Fruit fly (Drosophila melanogaster) whole organism, embryonic: Measurements from ENCODE around the gene CG5815.
A peak's percentile ranks its signal among the peaks of the same experiment; 100 is the strongest.

Experiments
- Abd-B ChIP-seq: fragments of 200-800 bp; sonication (Bioruptor generic); optimal IDR thresholded peaks from 2 replicates; lab custom pipeline; 2018; ENCODE audit warnings: missing biosample characterization, mild to moderate bottlenecking, missing genetic modification characterization, moderate library complexity
- B-H1 ChIP-seq: fragments of 200-800 bp; sonication (Bioruptor generic); IDR thresholded peaks from 3 replicates; pipeline ENCODE4 v1.3.6; 2022; ENCODE audit warnings: missing biosample characterization, missing genetic modification characterization
- CG1024 ChIP-seq: fragments of 200-800 bp; sonication (Bioruptor generic); IDR thresholded peaks from 2 replicates; pipeline ENCODE4 v1.3.6; 2022; ENCODE audit warnings: missing biosample characterization, missing genetic modification characterization
- CG10959 ChIP-seq: fragments of 200-800 bp; sonication (Bioruptor generic); IDR thresholded peaks from 2 replicates; pipeline ENCODE4 v1.3.6; 2022; ENCODE audit warnings: missing biosample characterization, missing genetic modification characterization
- CG11456 ChIP-seq: fragments of 200-800 bp; sonication (Bioruptor generic); IDR thresholded peaks from 3 replicates; pipeline ENCODE4 v1.3.6; 2022; ENCODE audit warnings: missing biosample characterization, missing genetic modification characterization
- CG12104 ChIP-seq: fragments of 200-800 bp; sonication (Bioruptor generic); optimal IDR thresholded peaks from 3 replicates; lab custom pipeline; 2016; ENCODE audit warnings: missing biosample characterization, missing genetic modification characterization
- CG13287 ChIP-seq: fragments of 200-800 bp; sonication (Bioruptor generic); IDR thresholded peaks from 2 replicates; pipeline ENCODE4 v1.3.6; 2022; ENCODE audit warnings: missing biosample characterization, missing genetic modification characterization; ENCODE audit not compliant: partially characterized antibody
- CG13624 ChIP-seq: fragments of 200-800 bp; sonication (Bioruptor generic); optimal IDR thresholded peaks from 2 replicates; lab custom pipeline; 2016; ENCODE audit warnings: missing biosample characterization, missing genetic modification characterization
- CG14710 ChIP-seq: fragments of 200-800 bp; sonication (Bioruptor generic); optimal IDR thresholded peaks from 3 replicates; lab custom pipeline; 2019; ENCODE audit warnings: missing biosample characterization, mild to moderate bottlenecking, missing genetic modification characterization, moderate library complexity
- CG14860 ChIP-seq: fragments of 200-800 bp; sonication (Bioruptor generic); IDR thresholded peaks from 3 replicates; pipeline ENCODE4 v1.3.6; 2022; ENCODE audit warnings: missing biosample characterization, missing genetic modification characterization; ENCODE audit not compliant: partially characterized antibody
- CG15601 ChIP-seq: fragments of 200-800 bp; sonication (Bioruptor generic); optimal IDR thresholded peaks from 3 replicates; lab custom pipeline; 2019; ENCODE audit warnings: missing biosample characterization, mild to moderate bottlenecking, missing genetic modification characterization, moderate library complexity
- CG1832 ChIP-seq: fragments of 200-800 bp; sonication (Bioruptor generic); optimal IDR thresholded peaks from 2 replicates; lab custom pipeline; 2017; ENCODE audit warnings: missing biosample characterization, mild to moderate bottlenecking, missing genetic modification characterization, inconsistent platforms
- CG2889 ChIP-seq: fragments of 200-800 bp; sonication (Bioruptor generic); IDR thresholded peaks from 3 replicates; pipeline ENCODE4 v1.3.6; 2022; ENCODE audit warnings: missing biosample characterization, missing genetic modification characterization
- CG42726 ChIP-seq: fragments of 200-800 bp; sonication (Bioruptor generic); IDR thresholded peaks from 2 replicates; pipeline ENCODE4 v1.3.6; 2022; ENCODE audit warnings: missing biosample characterization, missing genetic modification characterization; ENCODE audit not compliant: partially characterized antibody
- CG4404 ChIP-seq: fragments of 200-800 bp; sonication (Bioruptor generic); IDR thresholded peaks from 2 replicates; pipeline ENCODE4 v1.3.6; 2022; ENCODE audit warnings: missing biosample characterization, missing genetic modification characterization
- CG6254 ChIP-seq: fragments of 200-800 bp; sonication (Bioruptor generic); optimal IDR thresholded peaks from 3 replicates; lab custom pipeline; 2017; ENCODE audit warnings: mild to moderate bottlenecking, missing biosample characterization, missing genetic modification reagents, missing genetic modification characterization
- CG6654 ChIP-seq: fragments of 200-800 bp; sonication (Bioruptor generic); optimal IDR thresholded peaks from 2 replicates; lab custom pipeline; 2017; ENCODE audit warnings: missing biosample characterization, mild to moderate bottlenecking, missing genetic modification characterization
- CG6689 ChIP-seq: fragments of 200-800 bp; sonication (Bioruptor generic); IDR thresholded peaks from 2 replicates; pipeline ENCODE4 v1.3.6; 2022; ENCODE audit warnings: missing biosample characterization, missing genetic modification characterization
- CG8478 ChIP-seq: fragments of >200 bp; optimal IDR thresholded peaks from 2 replicates; lab custom pipeline; 2018
- CTCF ChIP-seq: fragments of 200-800 bp; sonication (Bioruptor generic); optimal IDR thresholded peaks from 2 replicates; lab custom pipeline; 2017; ENCODE audit warnings: missing biosample characterization, mild to moderate bottlenecking, missing genetic modification characterization, moderate library complexity
- Deaf1 ChIP-seq: fragments of 200-800 bp; optimal IDR thresholded peaks from 3 replicates; lab custom pipeline; 2019; ENCODE audit warnings: missing biosample characterization, mild to moderate bottlenecking, missing genetic modification characterization, moderate library complexity
- Gug ChIP-seq: fragments of 200-800 bp; sonication (Bioruptor generic); IDR thresholded peaks from 4 replicates; pipeline ENCODE4 v1.3.6; 2022; ENCODE audit warnings: missing biosample characterization, missing genetic modification characterization
- HLH4C ChIP-seq: fragments of 200-800 bp; sonication (Bioruptor generic); IDR thresholded peaks from 3 replicates; pipeline ENCODE4 v1.3.6; 2022; ENCODE audit warnings: missing biosample characterization, missing genetic modification characterization; ENCODE audit not compliant: partially characterized antibody
- Hr51 ChIP-seq, 2 experiments: fragments of 200-800 bp; sonication (Bioruptor generic); optimal IDR thresholded peaks; 2 replicates in 1 of 2; 3 replicates in 1 of 2; lab custom pipeline; 2016 to 2018; ENCODE audit warnings: missing biosample characterization in 2 of 2, missing genetic modification characterization in 2 of 2, mild to moderate bottlenecking in 1 of 2, moderate library complexity in 1 of 2
- Hr78 ChIP-seq, 2 experiments: fragments of 200-800 bp in 1 of 2; fragments of >200 bp in 1 of 2; sonication (Bioruptor generic) in 1 of 2; optimal IDR thresholded peaks; 2 replicates each; lab custom pipeline; 2017 to 2019; ENCODE audit warnings: missing biosample characterization in 2 of 2, missing genetic modification characterization in 2 of 2, mild to moderate bottlenecking in 1 of 2, moderate library complexity in 1 of 2
- Hsf ChIP-seq: fragments of 200-800 bp; sonication (Bioruptor generic); optimal IDR thresholded peaks from 3 replicates; lab custom pipeline; 2016; ENCODE audit warnings: missing biosample characterization, missing genetic modification characterization
- Lpt ChIP-seq: fragments of >200 bp; optimal IDR thresholded peaks from 2 replicates; lab custom pipeline; 2018; ENCODE audit warnings: missing biosample characterization, missing genetic modification characterization
- MESR4 ChIP-seq: fragments of 200-800 bp; sonication (Bioruptor generic); optimal IDR thresholded peaks from 2 replicates; lab custom pipeline; 2018; ENCODE audit warnings: missing biosample characterization, mild to moderate bottlenecking, missing genetic modification characterization, moderate library complexity
- NFAT ChIP-seq: fragments of 200-800 bp; sonication (Bioruptor generic); IDR thresholded peaks from 2 replicates; pipeline ENCODE4 v1.3.6; 2022; ENCODE audit warnings: missing biosample characterization, missing genetic modification characterization
- Poxn ChIP-seq: fragments of 200-800 bp; sonication (Bioruptor generic); IDR thresholded peaks from 2 replicates; pipeline ENCODE4 v1.3.6; 2022; ENCODE audit warnings: missing biosample characterization, missing genetic modification characterization
- Scr ChIP-seq: fragments of 200-800 bp; sonication (Bioruptor generic); IDR thresholded peaks from 2 replicates; pipeline ENCODE4 v1.3.6; 2022; ENCODE audit warnings: missing biosample characterization, missing genetic modification characterization; ENCODE audit not compliant: partially characterized antibody
- amos ChIP-seq: fragments of 200-800 bp; sonication (Bioruptor generic); IDR thresholded peaks from 2 replicates; pipeline ENCODE4 v1.3.6; 2022; ENCODE audit warnings: missing biosample characterization, missing genetic modification characterization; ENCODE audit not compliant: partially characterized antibody
- aop ChIP-seq: fragments of 200-800 bp; sonication (Bioruptor generic); IDR thresholded peaks from 2 replicates; pipeline ENCODE4 v1.3.6; 2022; ENCODE audit warnings: missing biosample characterization, missing genetic modification characterization
- crol ChIP-seq: fragments of 200-800 bp; sonication (Bioruptor generic); IDR thresholded peaks from 2 replicates; pipeline ENCODE4 v1.3.6; 2022; ENCODE audit warnings: missing biosample characterization, missing genetic modification characterization
- crp ChIP-seq, 2 experiments: fragments of 200-800 bp; sonication (Bioruptor generic); optimal IDR thresholded peaks; 2 replicates in 1 of 2; 3 replicates in 1 of 2; lab custom pipeline; 2017; ENCODE audit warnings: missing biosample characterization in 2 of 2, missing genetic modification characterization in 2 of 2, mild to moderate bottlenecking in 1 of 2, moderate library complexity in 1 of 2
- dmrt99B ChIP-seq: fragments of 200-800 bp; sonication (Bioruptor generic); optimal IDR thresholded peaks from 2 replicates; lab custom pipeline; 2018; ENCODE audit warnings: missing biosample characterization, mild to moderate bottlenecking, missing genetic modification characterization, moderate library complexity
- emc ChIP-seq: fragments of 200-800 bp; sonication (Bioruptor generic); optimal IDR thresholded peaks from 2 replicates; lab custom pipeline; 2016; ENCODE audit warnings: missing biosample characterization, missing genetic modification characterization
- fd96Cb ChIP-seq: fragments of 200-800 bp; sonication (Bioruptor generic); optimal IDR thresholded peaks from 2 replicates; lab custom pipeline; 2018; ENCODE audit warnings: missing biosample characterization, mild to moderate bottlenecking, missing genetic modification characterization, moderate library complexity
- lab ChIP-seq: fragments of 200-800 bp; sonication (Bioruptor generic); optimal IDR thresholded peaks from 3 replicates; lab custom pipeline; 2017; ENCODE audit warnings: missing biosample characterization, missing genetic modification characterization, mild to moderate bottlenecking, moderate library complexity, missing genetic modification reagents
- lbe ChIP-seq: fragments of 200-800 bp; sonication (Bioruptor generic); optimal IDR thresholded peaks from 2 replicates; lab custom pipeline; 2016; ENCODE audit warnings: missing biosample characterization, mild to moderate bottlenecking, missing genetic modification characterization
- org-1 ChIP-seq: fragments of 200-800 bp; sonication (Bioruptor generic); optimal IDR thresholded peaks from 2 replicates; lab custom pipeline; 2017; ENCODE audit warnings: missing biosample characterization, missing genetic modification characterization
- pb ChIP-seq: fragments of 200-800 bp; sonication (Bioruptor generic); optimal IDR thresholded peaks from 3 replicates; lab custom pipeline; 2016; ENCODE audit warnings: missing biosample characterization, missing genetic modification characterization
- repo ChIP-seq: fragments of 200-800 bp; sonication (Bioruptor generic); optimal IDR thresholded peaks from 2 replicates; lab custom pipeline; 2016; ENCODE audit warnings: missing biosample characterization, missing genetic modification characterization
- sens-2 ChIP-seq: fragments of 200-800 bp; sonication (Bioruptor generic); IDR thresholded peaks from 2 replicates; pipeline ENCODE4 v1.3.6; 2022; ENCODE audit warnings: missing biosample characterization, missing genetic modification characterization
- sob ChIP-seq: fragments of 200-800 bp; sonication (Bioruptor generic); IDR thresholded peaks from 2 replicates; pipeline ENCODE4 v1.3.6; 2022; ENCODE audit warnings: missing biosample characterization, missing genetic modification characterization
- stc ChIP-seq: fragments of 200-800 bp; sonication (Bioruptor generic); IDR thresholded peaks from 2 replicates; pipeline ENCODE4 v1.3.6; 2022; ENCODE audit warnings: missing biosample characterization, missing genetic modification characterization
- tio ChIP-seq: fragments of 200-800 bp; sonication (Bioruptor generic); optimal IDR thresholded peaks from 2 replicates; lab custom pipeline; 2017; ENCODE audit warnings: missing biosample characterization, missing genetic modification characterization, inconsistent platforms
- unc-4 ChIP-seq: fragments of 200-800 bp; sonication (Bioruptor generic); IDR thresholded peaks from 2 replicates; pipeline ENCODE4 v1.3.6; 2022; ENCODE audit warnings: missing biosample characterization, missing genetic modification characterization; ENCODE audit not compliant: partially characterized antibody
- vvl ChIP-seq: fragments of 200-800 bp; sonication (Bioruptor generic); IDR thresholded peaks from 2 replicates; pipeline ENCODE4 v1.3.6; 2022; ENCODE audit warnings: missing biosample characterization, missing genetic modification characterization

Gene CG5815

DNA sequence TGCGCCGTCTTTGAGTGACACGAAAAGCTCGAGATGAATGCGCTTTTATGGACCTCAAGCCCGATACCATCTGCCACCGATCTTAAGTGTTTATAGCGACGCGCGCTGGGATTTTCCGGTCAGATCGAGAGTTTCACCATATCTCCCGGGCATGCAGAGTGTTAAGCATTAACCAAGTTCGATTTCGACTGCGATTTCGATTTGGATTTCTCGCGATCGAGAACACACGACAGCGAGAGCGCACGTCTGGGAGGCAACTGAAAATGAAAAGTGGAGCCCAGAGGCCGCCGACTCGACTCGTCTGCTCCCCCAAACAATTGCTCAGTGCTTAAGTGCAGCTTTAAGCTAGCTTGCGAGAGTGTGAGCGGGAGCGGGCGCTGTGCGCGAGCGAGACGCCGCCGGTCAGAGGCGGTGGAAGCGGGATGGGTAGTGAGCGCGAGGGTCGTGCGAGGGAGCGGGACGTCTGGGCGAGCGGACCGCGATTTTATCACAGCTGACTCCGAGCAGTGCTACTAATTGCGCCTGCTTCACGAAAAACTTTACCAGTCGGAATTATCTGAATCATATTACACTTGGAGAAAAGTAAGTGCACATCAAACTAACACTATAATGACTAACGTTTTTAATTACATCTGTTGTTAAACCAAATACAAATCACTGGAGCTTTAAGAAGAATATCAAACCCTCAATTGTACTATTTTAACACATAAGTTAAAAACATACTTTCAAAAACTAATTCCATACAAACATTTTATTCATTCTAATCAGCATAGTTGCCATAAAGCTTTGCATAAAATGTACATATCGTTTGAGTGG lies 42.3 kb upstream of the CG5815 start, which contains the start of gene spz (continued):
- no peak for TF ChIP-seq NFAT
- TF ChIP-seq Poxn, result no peak
- TF ChIP-seq crol (GFP tag; lab: Robert Waterston, UW), result peak; percentile 95
- TF ChIP-seq Scr (GFP tag; lab: Robert Waterston, UW), result no peak
- no peak for TF ChIP-seq CG1024 (GFP tag; lab: Robert Waterston, UW)
- no peak for TF ChIP-seq HLH4C (GFP tag; lab: Robert Waterston, UW)
- TF ChIP-seq crp (GFP tag; optimal IDR thresholded peaks at IDR 0.05; lab: Kevin White, UChicago), result peak in 1 of 2 experiments; percentile 40
- no peak for TF ChIP-seq CG15601 (tag; lab: Kevin White, UChicago)
- TF ChIP-seq Gug (GFP tag; lab: Robert Waterston, UW), result no peak
- no peak for TF ChIP-seq org-1
- TF ChIP-seq CG13287, result peak; percentile 46; the same call in 1 of the 2 replicates
- TF ChIP-seq Deaf1 (tag; lab: Kevin White, UChicago), result peak; percentile 57
- TF ChIP-seq CG42726 (GFP tag; lab: Robert Waterston, UW), result no peak
- TF ChIP-seq CG6654 (GFP tag; lab: Kevin White, UChicago), result no peak
- TF ChIP-seq CG14710 (tag; lab: Kevin White, UChicago), result no peak
- peak; percentile 14 for TF ChIP-seq repo (GFP tag; lab: Kevin White, UChicago)
- TF ChIP-seq CG13624 (GFP tag; lab: Kevin White, UChicago), result no peak
- TF ChIP-seq CG6689 (GFP tag; lab: Robert Waterston, UW), result 0 out of 2 replicates have a peak, but pooled peaks have one; percentile 26
- TF ChIP-seq CTCF (GFP tag; lab: Kevin White, UChicago), result no peak
- no peak for TF ChIP-seq Lpt (GFP tag; lab: Kevin White, UChicago)
- peak in 1 of 2 experiments; percentile 44 for TF ChIP-seq Hr51 (GFP tag; optimal IDR thresholded peaks at IDR 0.05; lab: Kevin White, UChicago)
- peak; percentile 28 for TF ChIP-seq lab (GFP tag; lab: Kevin White, UChicago)
- no peak for TF ChIP-seq aop (GFP tag; lab: Robert Waterston, UW)
- no peak for TF ChIP-seq sens-2 (GFP tag; lab: Robert Waterston, UW)
- TF ChIP-seq vvl, result peak; percentile 52
- TF ChIP-seq sob (GFP tag; lab: Robert Waterston, UW), result peak; percentile 51; the same call in 1 of the 2 replicates
- peak; percentile 64 for TF ChIP-seq dmrt99B (tag; lab: Kevin White, UChicago)
- TF ChIP-seq pb (GFP tag; lab: Kevin White, UChicago), result no peak
- TF ChIP-seq CG8478 (lab: Kevin White, UChicago), result peak; percentile 74
- TF ChIP-seq CG2889 (GFP tag; lab: Robert Waterston, UW), result no peak
- peak; percentile 86 for TF ChIP-seq CG1832 (GFP tag; lab: Kevin White, UChicago)
- TF ChIP-seq CG11456, result no peak
- TF ChIP-seq unc-4 (GFP tag; lab: Robert Waterston, UW), result 0 out of 2 replicates have a peak, but pooled peaks have one; percentile 26
- TF ChIP-seq B-H1 (GFP tag; lab: Robert Waterston, UW), result no peak
- TF ChIP-seq MESR4 (GFP tag; lab: Kevin White, UChicago), result no peak
- peak; percentile 6 for TF ChIP-seq fd96Cb
- TF ChIP-seq tio, result no peak
- no peak for TF ChIP-seq CG10959 (GFP tag; lab: Robert Waterston, UW)
- TF ChIP-seq emc (GFP tag; lab: Kevin White, UChicago), result no peak
- 0 out of 3 replicates have a peak, but pooled peaks have one; percentile 41 for TF ChIP-seq CG14860
- peak; percentile 21; the same call in 1 of the 2 replicates for TF ChIP-seq amos (GFP tag; lab: Robert Waterston, UW)
- TF ChIP-seq stc (GFP tag; lab: Robert Waterston, UW), result peak; percentile 14; the same call in 1 of the 2 replicates
- peak; percentile 24 for TF ChIP-seq Hsf
- TF ChIP-seq Abd-B (GFP tag; lab: Kevin White, UChicago), result peak; percentile 23
- TF ChIP-seq CG4404, result no peak
- TF ChIP-seq CG12104 (GFP tag; lab: Kevin White, UChicago), result no peak
- peak in 1 of 2 experiments; percentile 4 for TF ChIP-seq Hr78 (GFP tag; optimal IDR thresholded peaks at IDR 0.05; lab: Kevin White, UChicago)
- TF ChIP-seq lbe, result no peak
- TF ChIP-seq CG6254, result no peak
